Worm (Caenorhabditis elegans) whole organism, L1 larva: ENCODE results near the gene irld-14.

Experiments used
- ama-1 ChIP-seq: fragments of 150-350 bp; optimal IDR thresholded peaks from 2 replicates; lab custom pipeline; 2014
- ceh-88 ChIP-seq: fragments of 200-800 bp; sonication (Bioruptor generic); IDR thresholded peaks from 2 replicates; pipeline ENCODE4 v1.3.6; 2022; ENCODE audit warnings: missing genetic modification characterization, missing compliant biosample characterization
- lin-39 ChIP-seq: fragments of 150-350 bp; optimal IDR thresholded peaks from 2 replicates; lab custom pipeline; 2014; ENCODE audit warnings: missing biosample characterization, missing genetic modification reagents, missing genetic modification characterization
- mdl-1 ChIP-seq, 2 experiments: fragments of 150-350 bp; optimal IDR thresholded peaks; 2 replicates each; lab custom pipeline; 2014 to 2017; ENCODE audit warnings: missing biosample characterization in 2 of 2, missing genetic modification characterization in 2 of 2, inconsistent platforms in 1 of 2
- nhr-20 ChIP-seq: sonication (generic microtip); optimal IDR thresholded peaks from 2 replicates; lab custom pipeline; 2016; ENCODE audit warnings: mild to moderate bottlenecking, missing genetic modification characterization, missing compliant biosample characterization
- nhr-237 ChIP-seq: fragments of 150-350 bp; optimal IDR thresholded peaks from 2 replicates; lab custom pipeline; 2014; ENCODE audit warnings: missing biosample characterization, missing genetic modification characterization
- nhr-28 ChIP-seq: fragments of 150-350 bp; optimal IDR thresholded peaks from 2 replicates; lab custom pipeline; 2014; ENCODE audit warnings: missing biosample characterization, missing genetic modification characterization
- skn-1 ChIP-seq: fragments of 150-350 bp; optimal IDR thresholded peaks from 2 replicates; lab custom pipeline; 2014; ENCODE audit warnings: missing biosample characterization, missing genetic modification characterization
- unc-62 ChIP-seq: fragments of 150-350 bp; optimal IDR thresholded peaks from 2 replicates; lab custom pipeline; 2014; ENCODE audit warnings: missing biosample characterization, missing genetic modification reagents, missing genetic modification characterization
- zag-1 ChIP-seq: fragments of 150-350 bp; optimal IDR thresholded peaks from 2 replicates; lab custom pipeline; 2014; ENCODE audit warnings: missing biosample characterization, missing genetic modification characterization
- ztf-11 ChIP-seq, 2 experiments: sonication (generic microtip); optimal IDR thresholded peaks; 2 replicates each; lab custom pipeline; 2016 to 2017; ENCODE audit warnings: missing genetic modification characterization in 2 of 2, missing biosample characterization in 1 of 2, missing compliant biosample characterization in 1 of 2
- ztf-4 ChIP-seq: fragments of 150-350 bp; optimal IDR thresholded peaks from 2 replicates; lab custom pipeline; 2014; ENCODE audit warnings: missing biosample characterization, missing genetic modification characterization

DNA sequence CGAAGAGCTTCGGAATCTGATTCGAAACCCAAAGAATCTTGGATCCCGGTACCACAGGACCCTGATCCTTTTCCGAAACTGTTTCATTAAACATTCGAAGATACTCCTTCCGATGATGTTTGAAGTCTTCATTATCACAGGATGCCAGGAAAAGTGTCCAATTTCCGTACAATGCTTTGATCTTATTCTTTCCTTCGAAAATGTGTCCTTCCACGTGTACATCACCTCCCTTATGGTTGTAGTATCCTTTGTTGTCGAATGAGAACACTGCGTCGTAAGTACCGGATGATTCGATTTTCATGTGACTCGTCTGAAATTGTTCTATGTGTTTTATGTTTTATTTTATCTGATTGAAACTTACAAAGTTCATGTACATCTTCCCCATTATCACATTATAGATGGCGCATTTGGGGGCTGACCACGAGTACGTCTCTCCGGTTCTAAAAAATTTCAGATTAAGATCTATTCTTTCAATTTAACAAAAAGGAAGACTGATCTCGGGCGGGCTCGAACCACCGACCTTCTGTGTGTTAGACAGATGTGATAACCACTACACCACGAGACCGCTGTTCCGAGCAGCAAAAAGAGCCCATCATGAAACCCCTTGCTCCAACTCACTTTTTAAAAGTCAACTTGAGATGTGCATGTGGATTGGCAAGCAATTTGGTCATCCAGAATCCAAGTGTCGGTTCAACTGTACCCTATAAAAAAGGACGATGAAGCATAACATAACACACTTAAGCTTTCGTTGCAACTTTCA is 16.4 kb downstream of the irld-14 start:
- TF ChIP-seq ztf-4 (tag; lab: Kevin White, UChicago) (no peak), nhr-28 (no peak), ztf-11 (tag; optimal IDR thresholded peaks at IDR 0.05; lab: Kevin White, UChicago) (no peak), zag-1 (tag; lab: Kevin White, UChicago) (no peak), lin-39 (no peak), nhr-20 (tag; lab: Kevin White, UChicago) (no peak), unc-62 (no peak), ama-1 (lab: Kevin White, UChicago) (no peak), mdl-1 (tag; optimal IDR thresholded peaks at IDR 0.05; lab: Kevin White, UChicago) (no peak), skn-1 (no peak), ceh-88 (GFP tag; lab: Robert Waterston, UW) (no peak), nhr-237 (tag; lab: Kevin White, UChicago) (no peak)
